Worm (Caenorhabditis elegans) whole organism, midembryonic: ENCODE measurements around the gene T28A11.13.

Experiments
- T22C8.4 ChIP-seq: fragments of 200-800 bp; sonication (Bioruptor generic); IDR thresholded peaks from 2 replicates; pipeline ENCODE4 v1.3.6; 2022; ENCODE audit warnings: missing genetic modification characterization, missing compliant biosample characterization
- flt-1 ChIP-seq: fragments of 200-800 bp; sonication (Bioruptor generic); IDR thresholded peaks from 2 replicates; pipeline ENCODE4 v1.3.6; 2022; ENCODE audit warnings: missing genetic modification characterization, missing compliant biosample characterization
- klf-2 ChIP-seq: fragments of 200-800 bp; sonication (Bioruptor generic); conservative IDR thresholded peaks from 2 replicates; pipeline ENCODE4 v1.3.6; 2022; ENCODE audit warnings: missing genetic modification reagents, missing genetic modification characterization, missing compliant biosample characterization
- med-1 ChIP-seq: sonication (generic microtip); optimal IDR thresholded peaks from 2 replicates; lab custom pipeline; 2017; ENCODE audit warnings: missing genetic modification characterization, mild to moderate bottlenecking, missing compliant biosample characterization, antibody characterized with exemption, missing genetic modification reagents; ENCODE audit not compliant: insufficient read depth
- ref-1 ChIP-seq: fragments of 200-800 bp; sonication (Bioruptor generic); conservative IDR thresholded peaks from 2 replicates; pipeline ENCODE4 v1.3.6; 2022; ENCODE audit warnings: missing genetic modification reagents, missing genetic modification characterization, missing compliant biosample characterization
- tab-1 ChIP-seq: fragments of 200-800 bp; sonication (Bioruptor generic); IDR thresholded peaks from 2 replicates; pipeline ENCODE4 v1.3.6; 2022; ENCODE audit warnings: missing genetic modification characterization, missing compliant biosample characterization
- ztf-23 ChIP-seq: fragments of 200-800 bp; sonication (Bioruptor generic); IDR thresholded peaks from 2 replicates; pipeline ENCODE4 v1.3.6; 2022; ENCODE audit warnings: missing genetic modification reagents, missing genetic modification characterization, missing compliant biosample characterization
- ztf-29 ChIP-seq: fragments of 200-800 bp; sonication (Bioruptor generic); IDR thresholded peaks from 2 replicates; pipeline ENCODE4 v1.3.6; 2022; ENCODE audit warnings: missing genetic modification reagents, missing genetic modification characterization, missing compliant biosample characterization

DNA sequence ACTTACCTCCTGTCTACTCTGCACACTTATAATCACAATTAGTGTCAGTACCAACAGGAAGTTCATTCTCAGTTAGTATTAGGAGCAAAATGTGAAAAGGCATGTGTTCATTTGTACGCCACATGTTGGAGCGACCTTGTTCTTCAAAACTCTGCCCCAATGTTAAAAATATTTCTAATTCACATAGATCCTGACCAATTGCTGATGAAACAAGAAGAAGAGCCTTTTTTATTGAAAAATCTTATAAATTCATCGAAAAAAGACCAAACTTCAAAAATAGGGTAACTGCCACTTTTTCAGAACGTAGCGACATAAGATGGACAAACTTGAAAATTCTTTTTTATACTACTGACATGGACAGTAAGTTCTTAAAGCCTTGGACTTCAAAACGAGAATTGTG, 16.1 kb upstream of the T28A11.13 start, which contains the start of gene T28A11.17:
- TF ChIP-seq ztf-23 (GFP tag; lab: Robert Waterston, UW), result no peak
- no peak for TF ChIP-seq med-1
- no peak for TF ChIP-seq tab-1 (GFP tag; lab: Robert Waterston, UW)
- no peak for TF ChIP-seq flt-1 (GFP tag; lab: Robert Waterston, UW)
- no peak for TF ChIP-seq ztf-29 (GFP tag; lab: Robert Waterston, UW)
- TF ChIP-seq T22C8.4 (GFP tag; lab: Robert Waterston, UW), result no peak
- TF ChIP-seq ref-1 (GFP tag; lab: Robert Waterston, UW), result no peak
- no peak for TF ChIP-seq klf-2 (GFP tag; lab: Robert Waterston, UW)
